Fruit fly (Drosophila melanogaster): ENCODE results near the gene DIP-beta.

Gene DIP-beta

DNA sequence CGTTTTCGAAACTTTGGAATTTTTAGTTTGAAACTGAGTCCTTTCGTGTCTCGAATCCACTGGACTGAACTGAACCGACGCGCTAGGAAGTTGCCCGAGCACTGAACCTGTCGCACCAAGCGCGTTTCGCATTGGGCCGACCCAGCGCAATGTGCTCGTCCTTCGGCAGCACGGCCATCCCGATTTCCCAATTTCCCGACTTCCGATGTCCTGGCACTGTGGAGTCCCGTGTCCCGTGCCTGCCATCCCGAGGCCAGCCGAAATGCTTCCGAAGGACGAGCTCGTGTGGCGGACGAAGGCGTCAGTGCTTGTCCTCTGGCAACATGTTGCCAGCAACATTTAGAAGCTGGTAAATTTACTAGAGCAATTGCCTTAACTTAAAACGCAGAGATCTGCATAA lies at the start of gene DIP-beta:
DIP-beta (minus strand) TSS at position 107 of the 400 bp plus-strand sequence.
- TF ChIP-seq CG1621 (tag; optimal IDR thresholded peaks at IDR 0.05) (no peak), achi (GFP tag; optimal IDR thresholded peaks at IDR 0.05) (no peak), Lpt (GFP tag; optimal IDR thresholded peaks at IDR 0.05) (no peak), CG11294 (GFP tag; IDR thresholded peaks at IDR 0.05) (no peak), CG16779 (tag; optimal IDR thresholded peaks at IDR 0.05) (no peak)

DNA sequence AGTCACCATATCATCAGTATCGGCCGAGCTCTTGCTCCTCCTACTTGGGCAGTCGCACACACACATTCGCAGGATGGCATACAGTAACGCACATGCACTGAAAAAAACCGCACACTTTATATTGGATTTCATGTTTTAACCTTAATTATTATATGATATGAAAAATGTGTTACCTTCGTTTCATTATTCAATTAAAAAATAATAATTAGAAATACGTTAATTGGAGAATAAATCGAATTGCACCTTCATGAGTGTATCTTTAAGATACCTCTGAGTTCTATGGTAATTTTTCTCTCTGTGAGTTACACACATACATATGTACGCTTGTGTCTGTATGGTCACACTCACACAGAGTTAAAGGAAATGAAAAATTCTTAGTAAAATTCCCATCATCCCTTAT lies 39.5 kb upstream of the DIP-beta start:
- TF ChIP-seq Ets96B (tag; optimal IDR thresholded peaks at IDR 0.05) (no peak), achi (GFP tag; optimal IDR thresholded peaks at IDR 0.05) (no peak), pdm3 (GFP tag; optimal IDR thresholded peaks at IDR 0.05) (no peak), CG11762 (GFP tag; optimal IDR thresholded peaks at IDR 0.05; ENCODE audit: insufficient read depth) (no peak), Sox15 (GFP tag; optimal IDR thresholded peaks at IDR 0.05) (no peak), CG8119 (GFP tag; IDR thresholded peaks at IDR 0.05) (no peak), CG15336 (GFP tag; IDR thresholded peaks at IDR 0.05) (no peak), CG16779 (tag; optimal IDR thresholded peaks at IDR 0.05) (no peak), cyc (GFP tag; optimal IDR thresholded peaks at IDR 0.05) (no peak), Ets21C (GFP tag; optimal IDR thresholded peaks at IDR 0.05) (no peak)

DNA sequence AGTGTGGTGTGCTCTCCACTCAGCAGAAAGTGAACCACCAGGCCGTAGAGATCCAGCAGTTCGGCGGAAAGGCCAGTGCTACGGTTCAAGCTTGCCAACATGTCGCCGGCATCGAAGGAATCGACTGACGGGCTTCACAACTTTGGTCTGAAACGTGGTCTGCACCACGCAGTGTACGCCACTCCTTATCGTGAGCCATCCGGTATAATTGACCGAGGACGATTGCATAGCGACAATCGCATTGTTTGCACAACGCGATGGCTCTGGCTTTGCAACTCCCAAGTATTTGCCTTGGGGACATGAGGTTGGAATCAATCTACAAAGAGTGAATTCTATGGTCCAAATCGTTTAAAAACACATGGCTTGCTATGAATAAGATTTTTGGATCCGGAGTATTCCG lies 21.3 kb upstream of the DIP-beta start, which contains the start of gene Ir20a:
Ir20a (minus strand) TSS at position 101 of the 400 bp plus-strand sequence.
- TF ChIP-seq ss (GFP tag; optimal IDR thresholded peaks at IDR 0.05) (no peak), Hr4 (GFP tag; optimal IDR thresholded peaks at IDR 0.05) (no peak), Eip93F (GFP tag; optimal IDR thresholded peaks at IDR 0.05) (no peak), topi (GFP tag; optimal IDR thresholded peaks at IDR 0.05) (no peak), CG34406 (GFP tag; optimal IDR thresholded peaks at IDR 0.05) (no peak), CG6163 (GFP tag; IDR thresholded peaks at IDR 0.05) (no peak), CG3032 (tag; optimal IDR thresholded peaks at IDR 0.05) (no peak), spab (GFP tag; optimal IDR thresholded peaks at IDR 0.05) (no peak), CG10631 (GFP tag; optimal IDR thresholded peaks at IDR 0.05) (no peak), svp (GFP tag) (no peak), cyc (GFP tag; optimal IDR thresholded peaks at IDR 0.05) (no peak)

DNA sequence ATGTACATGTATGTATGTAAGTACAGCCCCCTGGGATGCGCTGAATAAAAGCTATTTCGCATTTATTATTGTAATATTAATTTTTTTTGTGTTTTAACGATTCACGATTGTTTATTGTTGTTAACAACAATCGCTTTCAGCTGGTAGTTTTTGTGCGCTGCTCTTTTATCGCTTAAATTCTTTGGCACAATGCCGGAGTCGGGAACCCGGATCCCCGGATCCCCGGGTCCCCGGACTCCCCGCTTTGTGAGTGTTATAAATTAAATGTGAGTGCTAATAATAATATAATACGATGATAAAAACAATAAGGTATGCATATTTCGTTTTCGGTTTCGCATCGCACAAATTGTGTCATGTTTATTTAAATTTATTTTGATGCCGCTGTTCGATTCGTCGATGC lies 16.9 kb downstream of the DIP-beta start:
- TF ChIP-seq CG6792 (GFP tag; optimal IDR thresholded peaks at IDR 0.05): no peak
- TF ChIP-seq CG8119 (GFP tag; IDR thresholded peaks at IDR 0.05): no peak
- TF ChIP-seq Smox (GFP tag; optimal IDR thresholded peaks at IDR 0.05): no peak
- TF ChIP-seq CG10669 (GFP tag; optimal IDR thresholded peaks at IDR 0.05): no peak
- no peak for TF ChIP-seq Sox14 (GFP tag; optimal IDR thresholded peaks at IDR 0.05)
- TF ChIP-seq acj6 (GFP tag; optimal IDR thresholded peaks at IDR 0.05): no peak
- no peak for TF ChIP-seq eg (GFP tag; IDR thresholded peaks at IDR 0.05)
- no peak for TF ChIP-seq CG6163 (GFP tag; IDR thresholded peaks at IDR 0.05)
- no peak for TF ChIP-seq lz (GFP tag; optimal IDR thresholded peaks at IDR 0.05)
- no peak for TF ChIP-seq Eip93F (GFP tag; optimal IDR thresholded peaks at IDR 0.05)
- TF ChIP-seq vri (GFP tag; optimal IDR thresholded peaks at IDR 0.05): no peak
- no peak for TF ChIP-seq fd59A (GFP tag; optimal IDR thresholded peaks at IDR 0.05)
- no peak for TF ChIP-seq dsx (GFP tag; optimal IDR thresholded peaks at IDR 0.05; ENCODE audit: poor library complexity, severe bottlenecking)
- TF ChIP-seq esn (GFP tag; optimal IDR thresholded peaks at IDR 0.05): no peak

DNA sequence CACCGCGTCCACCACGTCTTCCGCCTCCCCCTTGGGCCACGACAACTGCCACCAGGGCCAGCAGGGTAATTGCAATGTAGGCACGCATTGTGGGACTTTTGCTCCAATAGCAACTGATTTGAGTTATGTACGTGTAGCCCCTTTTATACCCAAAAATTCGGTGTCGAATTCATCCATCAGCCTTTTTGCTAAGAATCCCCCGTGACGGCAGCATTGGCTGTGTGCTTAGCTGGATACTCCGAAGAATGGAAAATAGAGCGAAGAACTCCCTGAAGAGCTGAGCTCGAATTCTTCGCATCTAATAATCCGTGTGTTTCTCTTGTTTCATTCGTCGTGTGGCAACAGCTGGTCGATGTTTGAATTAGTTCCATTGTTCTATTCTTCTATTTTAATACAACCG lies 28.4 kb downstream of the DIP-beta start, which contains the start of gene CG10918:
CG10918 (minus strand) TSS at position 101 of the 400 bp plus-strand sequence.
- TF ChIP-seq CG6276 (GFP tag; optimal IDR thresholded peaks at IDR 0.05): no peak
- no peak for TF ChIP-seq Ets21C (GFP tag; optimal IDR thresholded peaks at IDR 0.05)
- no peak for TF ChIP-seq fd59A (GFP tag; optimal IDR thresholded peaks at IDR 0.05)
- TF ChIP-seq fd85E (GFP tag; optimal IDR thresholded peaks at IDR 0.05): no peak
- TF ChIP-seq achi (GFP tag; optimal IDR thresholded peaks at IDR 0.05): no peak
- TF ChIP-seq CG1621 (tag; optimal IDR thresholded peaks at IDR 0.05): no peak
- no peak for TF ChIP-seq CG3032 (tag; optimal IDR thresholded peaks at IDR 0.05)
- no peak for TF ChIP-seq dsx (GFP tag; optimal IDR thresholded peaks at IDR 0.05; ENCODE audit: poor library complexity, severe bottlenecking)
- no peak for TF ChIP-seq CG6163 (GFP tag; IDR thresholded peaks at IDR 0.05)
- TF ChIP-seq CG10631 (GFP tag; optimal IDR thresholded peaks at IDR 0.05): no peak
- TF ChIP-seq ss (GFP tag; optimal IDR thresholded peaks at IDR 0.05): no peak
- TF ChIP-seq Sox14 (GFP tag; optimal IDR thresholded peaks at IDR 0.05): no peak
- no peak for TF ChIP-seq CG3919 (GFP tag; optimal IDR thresholded peaks at IDR 0.05)
- no peak for TF ChIP-seq CG31627 (GFP tag; optimal IDR thresholded peaks at IDR 0.05)
- TF ChIP-seq CG4318 (GFP tag; optimal IDR thresholded peaks at IDR 0.05): no peak
- no peak for TF ChIP-seq CG16779 (tag; optimal IDR thresholded peaks at IDR 0.05)
- TF ChIP-seq dac (GFP tag; optimal IDR thresholded peaks at IDR 0.05): no peak
- TF ChIP-seq Smox (GFP tag; optimal IDR thresholded peaks at IDR 0.05): no peak
- TF ChIP-seq CG6792 (GFP tag; optimal IDR thresholded peaks at IDR 0.05): no peak

Data from whole organism, prepupa.